Worm (Caenorhabditis elegans) whole organism, midembryonic: ENCODE data around the gene F07E5.9.
"Not testable (repeated sequence)": the region's sequence is repeated elsewhere in the genome, so short reads cannot be mapped to it uniquely, and the experiment has no call there.

Experiments
- T22C8.4 ChIP-seq: fragments of 200-800 bp; sonication (Bioruptor generic); IDR thresholded peaks from 2 replicates; pipeline ENCODE4 v1.3.6; 2022; ENCODE audit warnings: missing genetic modification characterization, missing compliant biosample characterization
- cog-1 ChIP-seq: sonication (generic microtip); optimal IDR thresholded peaks from 2 replicates; lab custom pipeline; 2016; ENCODE audit warnings: missing genetic modification characterization, missing compliant biosample characterization
- flt-1 ChIP-seq: fragments of 200-800 bp; sonication (Bioruptor generic); IDR thresholded peaks from 2 replicates; pipeline ENCODE4 v1.3.6; 2022; ENCODE audit warnings: missing genetic modification characterization, missing compliant biosample characterization
- klf-2 ChIP-seq: fragments of 200-800 bp; sonication (Bioruptor generic); conservative IDR thresholded peaks from 2 replicates; pipeline ENCODE4 v1.3.6; 2022; ENCODE audit warnings: missing genetic modification reagents, missing genetic modification characterization, missing compliant biosample characterization
- med-1 ChIP-seq: sonication (generic microtip); optimal IDR thresholded peaks from 2 replicates; lab custom pipeline; 2017; ENCODE audit warnings: missing genetic modification characterization, mild to moderate bottlenecking, missing compliant biosample characterization, antibody characterized with exemption, missing genetic modification reagents; ENCODE audit not compliant: insufficient read depth
- ref-1 ChIP-seq: fragments of 200-800 bp; sonication (Bioruptor generic); conservative IDR thresholded peaks from 2 replicates; pipeline ENCODE4 v1.3.6; 2022; ENCODE audit warnings: missing genetic modification reagents, missing genetic modification characterization, missing compliant biosample characterization
- tab-1 ChIP-seq: fragments of 200-800 bp; sonication (Bioruptor generic); IDR thresholded peaks from 2 replicates; pipeline ENCODE4 v1.3.6; 2022; ENCODE audit warnings: missing genetic modification characterization, missing compliant biosample characterization
- ztf-23 ChIP-seq: fragments of 200-800 bp; sonication (Bioruptor generic); IDR thresholded peaks from 2 replicates; pipeline ENCODE4 v1.3.6; 2022; ENCODE audit warnings: missing genetic modification reagents, missing genetic modification characterization, missing compliant biosample characterization
- ztf-29 ChIP-seq: fragments of 200-800 bp; sonication (Bioruptor generic); IDR thresholded peaks from 2 replicates; pipeline ENCODE4 v1.3.6; 2022; ENCODE audit warnings: missing genetic modification reagents, missing genetic modification characterization, missing compliant biosample characterization

F07E5.9 gene

ce11 chrII:2071429-2071828 lies 8.9 kb downstream of the F07E5.9 start, which contains the start of gene F07E5.7:
TSS of gene F07E5.7 (minus strand) at chrII:2071529.
- no peak for TF ChIP-seq ztf-29 (GFP tag; lab: Robert Waterston, UW)
- TF ChIP-seq flt-1 (GFP tag; lab: Robert Waterston, UW), result no peak
- TF ChIP-seq med-1 (GFP tag; lab: Kevin White, UChicago), result no peak
- TF ChIP-seq ztf-23 (GFP tag; lab: Robert Waterston, UW), result no peak
- no peak for TF ChIP-seq ref-1
- no peak for TF ChIP-seq tab-1 (GFP tag; lab: Robert Waterston, UW)
- no peak for TF ChIP-seq klf-2
- TF ChIP-seq cog-1 (tag; lab: Kevin White, UChicago), result no peak
- no peak for TF ChIP-seq T22C8.4

ce11 chrII:2067451-2068021 lies 12.8 kb downstream of the F07E5.9 start, which contains the start of gene F07E5.12:
TSS of gene F07E5.12 (plus strand) at chrII:2067971.
- TF ChIP-seq flt-1 (GFP tag; lab: Robert Waterston, UW); ztf-29 (GFP tag; lab: Robert Waterston, UW); klf-2: not testable (repeated sequence)

ce11 chrII:2064497-2064896 lies 15.8 kb downstream of the F07E5.9 start, which contains the start of gene fbxb-6:
TSS of gene fbxb-6 (plus strand) at chrII:2064797.
- TF ChIP-seq ztf-29 (GFP tag; lab: Robert Waterston, UW) (no peak), tab-1 (GFP tag; lab: Robert Waterston, UW) (no peak), klf-2 (no peak), med-1 (GFP tag; lab: Kevin White, UChicago) (no peak), ztf-23 (GFP tag; lab: Robert Waterston, UW) (no peak), flt-1 (GFP tag; lab: Robert Waterston, UW) (no peak), cog-1 (tag; lab: Kevin White, UChicago) (no peak), ref-1 (no peak), T22C8.4 (no peak)

- TF ChIP-seq klf-2 (no peak), ztf-29 (GFP tag; lab: Robert Waterston, UW) (no peak), cog-1 (tag; lab: Kevin White, UChicago) (no peak), ztf-23 (GFP tag; lab: Robert Waterston, UW) (no peak), T22C8.4 (no peak), tab-1 (GFP tag; lab: Robert Waterston, UW) (no peak), med-1 (GFP tag; lab: Kevin White, UChicago) (no peak), ref-1 (no peak), flt-1 (GFP tag; lab: Robert Waterston, UW) (no peak)
Measured at ce11 chrII:2063989-2064388, 16.3 kb downstream of the F07E5.9 start, which contains the start of gene F07E5.13. TSS of gene F07E5.13 (minus strand) at chrII:2064089.

ce11 chrII:2058985-2059384 lies 21.3 kb downstream of the F07E5.9 start, which contains the start of gene F07E5.5:
TSS of gene F07E5.5 (minus strand) at chrII:2059070.
- no peak for TF ChIP-seq cog-1 (tag; lab: Kevin White, UChicago)
- no peak for TF ChIP-seq ref-1
- TF ChIP-seq klf-2, result no peak
- TF ChIP-seq tab-1 (GFP tag; lab: Robert Waterston, UW), result no peak
- TF ChIP-seq T22C8.4, result no peak
- TF ChIP-seq ztf-29 (GFP tag; lab: Robert Waterston, UW), result no peak

- TF ChIP-seq med-1 (GFP tag; lab: Kevin White, UChicago) (no peak), ztf-29 (GFP tag; lab: Robert Waterston, UW) (no peak)
Measured at ce11 chrII:2051372-2051771, 29.0 kb downstream of the F07E5.9 start, which contains the start of gene fbxb-35. TSS of gene fbxb-35 (plus strand) at chrII:2051672.

- TF ChIP-seq tab-1 (GFP tag; lab: Robert Waterston, UW); klf-2; ztf-29 (GFP tag; lab: Robert Waterston, UW): not testable (repeated sequence)
Measured at ce11 chrII:2046556-2046955, 33.8 kb downstream of the F07E5.9 start, which contains the start of gene math-1. TSS of gene math-1 (minus strand) at chrII:2046656.

ce11 chrII:2045505-2045904 lies 34.8 kb downstream of the F07E5.9 start, which contains the start of gene bath-24:
TSS of gene bath-24 (minus strand) at chrII:2045605.
- no peak for TF ChIP-seq tab-1 (GFP tag; lab: Robert Waterston, UW)
- TF ChIP-seq ref-1, result no peak

ce11 chrII:2042447-2042846 lies 37.9 kb downstream of the F07E5.9 start, which contains the start of gene bath-20:
TSS of gene bath-20 (minus strand) at chrII:2042547.
- TF ChIP-seq ztf-29 (GFP tag; lab: Robert Waterston, UW) (no peak), flt-1 (GFP tag; lab: Robert Waterston, UW) (no peak), ref-1 (no peak), ztf-23 (GFP tag; lab: Robert Waterston, UW) (no peak), klf-2 (no peak), T22C8.4 (no peak)

ce11 chrII:2039288-2039687 lies 41.0 kb downstream of the F07E5.9 start, which contains the start of gene bath-19:
TSS of gene bath-19 (minus strand) at chrII:2039388.
- TF ChIP-seq klf-2 (no peak), tab-1 (GFP tag; lab: Robert Waterston, UW) (no peak), ztf-29 (GFP tag; lab: Robert Waterston, UW) (no peak), ref-1 (no peak), flt-1 (GFP tag; lab: Robert Waterston, UW) (no peak), cog-1 (tag; lab: Kevin White, UChicago) (no peak), med-1 (GFP tag; lab: Kevin White, UChicago) (no peak), T22C8.4 (no peak), ztf-23 (GFP tag; lab: Robert Waterston, UW) (no peak)
